Fruit fly (Drosophila melanogaster) Kc167 (cell line): ENCODE data around the gene CG31407.

Experiments
- Myc ChIP-seq: fragments of >200 bp; optimal IDR thresholded peaks from 2 replicates; lab custom pipeline; 2017; ENCODE audit warnings: missing external identifiers
- psq ChIP-seq: fragments of >200 bp; optimal IDR thresholded peaks from 2 replicates; lab custom pipeline; 2017; ENCODE audit warnings: missing external identifiers

- TF ChIP-seq Myc, result no peak
- no peak for TF ChIP-seq psq
These were observed 38.8 kb upstream of the CG31407 start, which contains the start of gene CG33631 for dm6 chr3R:10063707-10064106.
